Fruit fly (Drosophila melanogaster) whole organism, embryonic: ENCODE data around the gene CG32369.
A peak's percentile ranks its signal among the peaks of the same experiment; 100 is the strongest.

Source experiments
- Asciz ChIP-seq: fragments of 200-800 bp; sonication (Bioruptor generic); optimal IDR thresholded peaks from 2 replicates; lab custom pipeline; 2017; ENCODE audit warnings: missing biosample characterization, mild to moderate bottlenecking, missing genetic modification characterization, missing genetic modification reagents
- B-H1 ChIP-seq: fragments of 200-800 bp; sonication (Bioruptor generic); IDR thresholded peaks from 3 replicates; pipeline ENCODE4 v1.3.6; 2022; ENCODE audit warnings: missing biosample characterization, missing genetic modification characterization
- Bgb ChIP-seq: fragments of 200-800 bp; sonication (Bioruptor generic); IDR thresholded peaks from 2 replicates; pipeline ENCODE4 v1.3.6; 2022; ENCODE audit warnings: missing biosample characterization, missing genetic modification characterization; ENCODE audit not compliant: partially characterized antibody
- CG10147 ChIP-seq: fragments of 200-800 bp; sonication (Bioruptor generic); optimal IDR thresholded peaks from 2 replicates; lab custom pipeline; 2019; ENCODE audit warnings: missing biosample characterization, mild to moderate bottlenecking, missing genetic modification characterization, moderate library complexity
- CG10366 ChIP-seq: fragments of 200-800 bp; sonication (Bioruptor generic); IDR thresholded peaks from 2 replicates; pipeline ENCODE4 v1.3.6; 2022; ENCODE audit warnings: missing biosample characterization, missing genetic modification characterization
- CG10959 ChIP-seq: fragments of 200-800 bp; sonication (Bioruptor generic); IDR thresholded peaks from 2 replicates; pipeline ENCODE4 v1.3.6; 2022; ENCODE audit warnings: missing biosample characterization, missing genetic modification characterization
- CG11398 ChIP-seq: fragments of 200-800 bp; sonication (Bioruptor generic); optimal IDR thresholded peaks from 2 replicates; lab custom pipeline; 2016; ENCODE audit warnings: missing biosample characterization, missing genetic modification characterization
- CG11504 ChIP-seq: fragments of 200-800 bp; sonication (Bioruptor generic); optimal IDR thresholded peaks from 3 replicates; lab custom pipeline; 2019; ENCODE audit warnings: missing biosample characterization, mild to moderate bottlenecking, missing genetic modification characterization, moderate library complexity
- CG11695 ChIP-seq: fragments of 200-800 bp; sonication (Bioruptor generic); IDR thresholded peaks from 3 replicates; pipeline ENCODE4 v1.3.6; 2022; ENCODE audit warnings: missing biosample characterization, missing genetic modification characterization
- CG12769 ChIP-seq: fragments of 200-800 bp; sonication (Bioruptor generic); optimal IDR thresholded peaks from 2 replicates; lab custom pipeline; 2019; ENCODE audit warnings: missing biosample characterization, mild to moderate bottlenecking, missing genetic modification characterization, moderate library complexity
- CG17612 ChIP-seq: fragments of 200-800 bp; sonication (Bioruptor generic); IDR thresholded peaks from 2 replicates; pipeline ENCODE4 v1.3.6; 2022; ENCODE audit warnings: missing biosample characterization, missing genetic modification characterization
- CG2199 ChIP-seq: fragments of 200-800 bp; sonication (Bioruptor generic); IDR thresholded peaks from 3 replicates; pipeline ENCODE4 v1.3.6; 2022; ENCODE audit warnings: missing biosample characterization, missing genetic modification characterization
- CG2889 ChIP-seq: fragments of 200-800 bp; sonication (Bioruptor generic); IDR thresholded peaks from 3 replicates; pipeline ENCODE4 v1.3.6; 2022; ENCODE audit warnings: missing biosample characterization, missing genetic modification characterization
- CG7928 ChIP-seq: fragments of 200-800 bp; sonication (Bioruptor generic); optimal IDR thresholded peaks from 2 replicates; lab custom pipeline; 2017; ENCODE audit warnings: missing biosample characterization, mild to moderate bottlenecking, missing genetic modification characterization
- CG8290 ChIP-seq, 3 experiments: fragments of 200-800 bp; sonication (Bioruptor generic); optimal IDR thresholded peaks; 2 replicates each; lab custom pipeline; 2016 to 2019; ENCODE audit warnings: missing biosample characterization in 3 of 3, missing genetic modification characterization in 3 of 3, mild to moderate bottlenecking in 2 of 3, moderate library complexity in 1 of 3
- CTCF ChIP-seq: fragments of 200-800 bp; sonication (Bioruptor generic); optimal IDR thresholded peaks from 2 replicates; lab custom pipeline; 2017; ENCODE audit warnings: missing biosample characterization, mild to moderate bottlenecking, missing genetic modification characterization, moderate library complexity
- Dll ChIP-seq: fragments of 200-800 bp; sonication (Bioruptor generic); IDR thresholded peaks from 4 replicates; pipeline ENCODE4 v1.3.6; 2022; ENCODE audit warnings: missing biosample characterization, missing genetic modification characterization; ENCODE audit not compliant: partially characterized antibody
- Dp ChIP-seq: fragments of 200-800 bp; sonication (Bioruptor generic); optimal IDR thresholded peaks from 2 replicates; lab custom pipeline; 2018; ENCODE audit warnings: missing biosample characterization, mild to moderate bottlenecking, missing genetic modification characterization, moderate library complexity
- E2f2 ChIP-seq: fragments of 200-800 bp; sonication (Bioruptor generic); IDR thresholded peaks from 2 replicates; pipeline ENCODE4 v1.3.6; 2022; ENCODE audit warnings: missing biosample characterization, missing genetic modification characterization
- ERR ChIP-seq: fragments of 200-800 bp; sonication (Bioruptor generic); optimal IDR thresholded peaks from 2 replicates; lab custom pipeline; 2016; ENCODE audit warnings: missing biosample characterization, missing genetic modification characterization
- H15 ChIP-seq: fragments of 200-800 bp; sonication (Bioruptor generic); IDR thresholded peaks from 3 replicates; pipeline ENCODE4 v1.3.6; 2022; ENCODE audit warnings: missing biosample characterization, missing genetic modification characterization
- HLH4C ChIP-seq: fragments of 200-800 bp; sonication (Bioruptor generic); IDR thresholded peaks from 3 replicates; pipeline ENCODE4 v1.3.6; 2022; ENCODE audit warnings: missing biosample characterization, missing genetic modification characterization; ENCODE audit not compliant: partially characterized antibody
- HmgZ ChIP-seq: fragments of 200-800 bp; sonication (Bioruptor generic); optimal IDR thresholded peaks from 2 replicates; lab custom pipeline; 2018; ENCODE audit warnings: missing biosample characterization, mild to moderate bottlenecking, missing genetic modification characterization
- Lhr ChIP-seq: fragments of 200-800 bp; sonication (Bioruptor generic); optimal IDR thresholded peaks from 3 replicates; lab custom pipeline; 2017; ENCODE audit warnings: mild to moderate bottlenecking, missing biosample characterization, missing genetic modification reagents, missing genetic modification characterization
- Myb ChIP-seq: fragments of 200-800 bp; sonication (Bioruptor generic); optimal IDR thresholded peaks from 2 replicates; lab custom pipeline; 2016; ENCODE audit warnings: missing biosample characterization, missing genetic modification characterization
- Pdp1 ChIP-seq, 2 experiments: fragments of 200-800 bp; sonication (Bioruptor generic); optimal IDR thresholded peaks; 3 replicates each; lab custom pipeline; 2016; ENCODE audit warnings: missing biosample characterization in 2 of 2, missing genetic modification characterization in 2 of 2, mild to moderate bottlenecking in 1 of 2, moderate library complexity in 1 of 2
- Trl ChIP-seq, 3 experiments: fragments of >200 bp in 2 of 3; fragments of 200-800 bp in 1 of 3; sonication (Bioruptor generic) in 1 of 3; optimal IDR thresholded peaks; 2 replicates in 1 of 3; 3 replicates in 2 of 3; lab custom pipeline; 2016 to 2017; ENCODE audit warnings: missing biosample characterization in 1 of 3, missing genetic modification characterization in 1 of 3
- Usf ChIP-seq: fragments of 200-800 bp; sonication (Bioruptor generic); optimal IDR thresholded peaks from 2 replicates; lab custom pipeline; 2017; ENCODE audit warnings: missing genotype, missing biosample characterization, missing genetic modification characterization
- cad ChIP-seq: fragments of >200 bp; optimal IDR thresholded peaks from 2 replicates; lab custom pipeline; 2017; ENCODE audit warnings: missing biosample characterization, missing genetic modification characterization
- cg ChIP-seq: fragments of 200-800 bp; sonication (Bioruptor generic); optimal IDR thresholded peaks from 3 replicates; lab custom pipeline; 2019; ENCODE audit warnings: missing biosample characterization, mild to moderate bottlenecking, missing genetic modification characterization, moderate library complexity
- corto ChIP-seq: fragments of 200-800 bp; sonication (Bioruptor generic); optimal IDR thresholded peaks from 2 replicates; lab custom pipeline; 2016; ENCODE audit warnings: missing biosample characterization, mild to moderate bottlenecking, missing genetic modification characterization, moderate library complexity
- dmrt99B ChIP-seq: fragments of 200-800 bp; sonication (Bioruptor generic); optimal IDR thresholded peaks from 2 replicates; lab custom pipeline; 2018; ENCODE audit warnings: missing biosample characterization, mild to moderate bottlenecking, missing genetic modification characterization, moderate library complexity
- ftz-f1 ChIP-seq: fragments of 200-800 bp; sonication (Bioruptor generic); optimal IDR thresholded peaks from 2 replicates; lab custom pipeline; 2016; ENCODE audit warnings: missing biosample characterization, missing genetic modification characterization
- grau ChIP-seq: fragments of 200-800 bp; optimal IDR thresholded peaks from 3 replicates; lab custom pipeline; 2019; ENCODE audit warnings: missing biosample characterization, mild to moderate bottlenecking, missing genetic modification characterization, moderate library complexity
- hb ChIP-seq: fragments of 200-800 bp; sonication (Bioruptor generic); IDR thresholded peaks from 3 replicates; pipeline ENCODE4 v1.3.6; 2022; ENCODE audit warnings: missing biosample characterization, missing genetic modification characterization; ENCODE audit not compliant: partially characterized antibody
- lola ChIP-seq, 3 experiments: fragments of >200 bp in 2 of 3; fragments of 200-800 bp in 1 of 3; sonication (Bioruptor generic) in 1 of 3; optimal IDR thresholded peaks; 2 replicates each; lab custom pipeline; 2017 to 2019; ENCODE audit warnings: missing biosample characterization in 3 of 3, missing genetic modification characterization in 3 of 3, mild to moderate bottlenecking in 1 of 3, moderate library complexity in 1 of 3
- luna ChIP-seq: fragments of 200-800 bp; sonication (Bioruptor generic); optimal IDR thresholded peaks from 2 replicates; lab custom pipeline; 2016; ENCODE audit warnings: missing biosample characterization, missing genetic modification characterization
- pb ChIP-seq: fragments of 200-800 bp; sonication (Bioruptor generic); optimal IDR thresholded peaks from 3 replicates; lab custom pipeline; 2016; ENCODE audit warnings: missing biosample characterization, missing genetic modification characterization
- sc ChIP-seq, 3 experiments: fragments of >200 bp in 2 of 3; fragments of 200-800 bp in 1 of 3; sonication (Bioruptor generic) in 1 of 3; optimal IDR thresholded peaks; 2 replicates in 2 of 3; 3 replicates in 1 of 3; lab custom pipeline; 2017; ENCODE audit warnings: mild to moderate bottlenecking in 1 of 3, missing biosample characterization in 1 of 3, missing genetic modification characterization in 1 of 3, missing genetic modification reagents in 1 of 3
- sd ChIP-seq: fragments of 200-800 bp; sonication (Bioruptor generic); optimal IDR thresholded peaks from 3 replicates; lab custom pipeline; 2018; ENCODE audit warnings: missing biosample characterization, mild to moderate bottlenecking, missing genetic modification characterization, moderate library complexity
- sens ChIP-seq: fragments of 200-800 bp; sonication (Bioruptor generic); peaks from one replicate; lab custom pipeline; 2016; ENCODE audit warnings: missing biosample characterization, missing genetic modification characterization
- shn ChIP-seq: fragments of 200-800 bp; sonication (Bioruptor generic); optimal IDR thresholded peaks from 3 replicates; lab custom pipeline; 2016; ENCODE audit warnings: missing biosample characterization, missing genetic modification characterization
- slou ChIP-seq: fragments of 200-800 bp; sonication (Bioruptor generic); optimal IDR thresholded peaks from 3 replicates; lab custom pipeline; 2016; ENCODE audit warnings: missing biosample characterization, missing genetic modification characterization
- sr ChIP-seq: fragments of 200-800 bp; sonication (Bioruptor generic); IDR thresholded peaks from 3 replicates; pipeline ENCODE4 v1.3.6; 2022; ENCODE audit warnings: missing biosample characterization, missing genetic modification characterization
- unpg ChIP-seq: fragments of 200-800 bp; sonication (Bioruptor generic); optimal IDR thresholded peaks from 3 replicates; lab custom pipeline; 2018; ENCODE audit warnings: missing biosample characterization, mild to moderate bottlenecking, missing genetic modification characterization, moderate library complexity

Gene CG32369

dm6 chr3L:7815956-7816355, 6.3 kb upstream of the CG32369 start:
- peak in 1 of 2 experiments; percentile 4 for TF ChIP-seq Trl (optimal IDR thresholded peaks at IDR 0.05; lab: Kevin White, UChicago)
- TF ChIP-seq Trl (GFP tag; optimal IDR thresholded peaks at IDR 0.05; lab: Kevin White, UChicago) = no peak
- no peak for TF ChIP-seq CG2889 (GFP tag; lab: Robert Waterston, UW)
- TF ChIP-seq, all 482 proteins: peak for 1

- TF ChIP-seq E2f2 (GFP tag; lab: Robert Waterston, UW) = peak; percentile 39; the same call in 1 of the 2 replicates
- peak; percentile 68 for TF ChIP-seq CTCF (GFP tag; lab: Kevin White, UChicago)
- peak; percentile 22; the same call in 1 of the 2 replicates for TF ChIP-seq Bgb (GFP tag; lab: Robert Waterston, UW)
- no peak for TF ChIP-seq sc (optimal IDR thresholded peaks at IDR 0.05; lab: Kevin White, UChicago)
- no peak for TF ChIP-seq sc (GFP tag; optimal IDR thresholded peaks at IDR 0.05; lab: Kevin White, UChicago)
- no peak for TF ChIP-seq HLH4C
- peak in 1 of 2 experiments; percentile 71 for TF ChIP-seq Pdp1 (GFP tag; optimal IDR thresholded peaks at IDR 0.05; lab: Kevin White, UChicago)
- peak; percentile 56 for TF ChIP-seq HmgZ
- peak; percentile 82 for TF ChIP-seq cg
- peak; percentile 27 for TF ChIP-seq CG11504
- peak; percentile 22 for TF ChIP-seq sd (tag; lab: Kevin White, UChicago)
- no peak for TF ChIP-seq CG8290 (GFP tag; optimal IDR thresholded peaks at IDR 0.05; lab: Kevin White, UChicago)
- TF ChIP-seq CG8290 (tag; optimal IDR thresholded peaks at IDR 0.05; lab: Kevin White, UChicago) = peak in 1 of 2 experiments; percentile 28
- no peak for TF ChIP-seq unpg (GFP tag; lab: Kevin White, UChicago)
- no peak for TF ChIP-seq slou (GFP tag; lab: Kevin White, UChicago)
- TF ChIP-seq sens (GFP tag; lab: Kevin White, UChicago) = peak; percentile 8
- TF ChIP-seq CG10959 (GFP tag; lab: Robert Waterston, UW) = no peak
- TF ChIP-seq CG2199 (GFP tag; lab: Robert Waterston, UW) = peak; percentile 67; the same call in 1 of the 3 replicates
- TF ChIP-seq Dp = peak; percentile 23
- TF ChIP-seq lola (GFP tag; optimal IDR thresholded peaks at IDR 0.05; lab: Kevin White, UChicago) = peak in 1 of 3 experiments; percentile 71
- TF ChIP-seq ftz-f1 (GFP tag; lab: Kevin White, UChicago) = peak; percentile 92
- peak; percentile 6 for TF ChIP-seq Myb (GFP tag; lab: Kevin White, UChicago)
These were observed 3.8 kb upstream of the CG32369 start for dm6 chr3L:7813422-7813821.

- TF ChIP-seq Usf = no peak
- TF ChIP-seq Pdp1 (GFP tag; optimal IDR thresholded peaks at IDR 0.05; lab: Kevin White, UChicago) = peak in 1 of 2 experiments; percentile 99
- TF ChIP-seq CG12769 (tag; lab: Kevin White, UChicago) = peak; percentile 62
- peak; percentile 60; the same call in 1 of the 2 replicates for TF ChIP-seq CG17612 (GFP tag; lab: Robert Waterston, UW)
- no peak for TF ChIP-seq Asciz
- peak in 1 of 3 experiments; percentile 75 for TF ChIP-seq lola (GFP tag; optimal IDR thresholded peaks at IDR 0.05; lab: Kevin White, UChicago)
- TF ChIP-seq Dll (GFP tag; lab: Robert Waterston, UW) = no peak
- TF ChIP-seq sr (GFP tag; lab: Robert Waterston, UW) = no peak
- TF ChIP-seq CG11695 (GFP tag; lab: Robert Waterston, UW) = 0 out of 3 replicates have a peak, but pooled peaks have one; percentile 9
- TF ChIP-seq CG10147 (GFP tag; lab: Kevin White, UChicago) = no peak
- no peak for TF ChIP-seq H15 (GFP tag; lab: Robert Waterston, UW)
- no peak for TF ChIP-seq B-H1 (GFP tag; lab: Robert Waterston, UW)
- TF ChIP-seq ERR (GFP tag; lab: Kevin White, UChicago) = peak; percentile 4
- no peak for TF ChIP-seq Lhr (GFP tag; lab: Kevin White, UChicago)
- no peak for TF ChIP-seq CG7928 (GFP tag; lab: Kevin White, UChicago)
- no peak for TF ChIP-seq shn (GFP tag; lab: Kevin White, UChicago)
- no peak for TF ChIP-seq CG10366 (GFP tag; lab: Robert Waterston, UW)
- no peak for TF ChIP-seq cad (GFP tag; lab: Kevin White, UChicago)
- peak; percentile 32 for TF ChIP-seq HmgZ
- TF ChIP-seq ftz-f1 (GFP tag; lab: Kevin White, UChicago) = peak; percentile 99
- TF ChIP-seq hb = no peak
- no peak for TF ChIP-seq corto (GFP tag; lab: Kevin White, UChicago)
- TF ChIP-seq dmrt99B (tag; lab: Kevin White, UChicago) = no peak
- no peak for TF ChIP-seq CG11398 (GFP tag; lab: Kevin White, UChicago)
- TF ChIP-seq CG8290 (GFP tag; optimal IDR thresholded peaks at IDR 0.05; lab: Kevin White, UChicago) = no peak
- TF ChIP-seq CG8290 (tag; optimal IDR thresholded peaks at IDR 0.05; lab: Kevin White, UChicago) = peak in 1 of 2 experiments; percentile 54
- TF ChIP-seq luna (GFP tag; lab: Kevin White, UChicago) = no peak
- no peak for TF ChIP-seq grau (tag; lab: Kevin White, UChicago)
- TF ChIP-seq pb (GFP tag; lab: Kevin White, UChicago) = no peak
These were observed 2.0 kb upstream of the CG32369 start for dm6 chr3L:7811594-7811993.
